Worm (Caenorhabditis elegans) whole organism, young adult: ENCODE results near the gene pros-1.

Source experiments
- B0035.1 ChIP-seq: sonication (generic microtip); optimal IDR thresholded peaks from 2 replicates; lab custom pipeline; 2016; ENCODE audit warnings: missing genetic modification characterization, mild to moderate bottlenecking, missing compliant biosample characterization, missing genotype, missing genetic modification reagents
- B0261.1 ChIP-seq: sonication (generic microtip); optimal IDR thresholded peaks from 2 replicates; lab custom pipeline; 2016; ENCODE audit warnings: mild to moderate bottlenecking, missing genetic modification characterization, moderate library complexity, missing compliant biosample characterization
- T07F8.4 ChIP-seq: sonication (generic microtip); optimal IDR thresholded peaks from 2 replicates; lab custom pipeline; 2016; ENCODE audit warnings: mild to moderate bottlenecking, missing genetic modification characterization, moderate library complexity, missing compliant biosample characterization
- Y79H2A.3 ChIP-seq: fragments of 200-800 bp; sonication (Bioruptor generic); conservative IDR thresholded peaks from 2 replicates; pipeline ENCODE4 v1.3.6; 2022; ENCODE audit warnings: missing genetic modification reagents, missing genetic modification characterization, missing compliant biosample characterization
- ama-1 ChIP-seq, 3 experiments: fragments of 150-350 bp in 1 of 3; sonication (generic microtip) in 2 of 3; optimal IDR thresholded peaks; 2 replicates each; lab custom pipeline; 2014 to 2018; ENCODE audit warnings: missing biosample characterization in 2 of 3, missing genetic modification characterization in 2 of 3, missing genetic modification reagents in 2 of 3
- aptf-2 ChIP-seq: fragments of 200-800 bp; sonication (Bioruptor generic); conservative IDR thresholded peaks from 2 replicates; pipeline ENCODE4 v1.3.6; 2022; ENCODE audit warnings: missing genetic modification reagents, missing genetic modification characterization, missing compliant biosample characterization
- aptf-3 ChIP-seq: fragments of 200-800 bp; sonication (Bioruptor generic); IDR thresholded peaks from 2 replicates; pipeline ENCODE4 v1.3.6; 2022; ENCODE audit warnings: missing genetic modification characterization, missing compliant biosample characterization
- atf-7 ChIP-seq: sonication (generic microtip); optimal IDR thresholded peaks from 2 replicates; lab custom pipeline; 2017; ENCODE audit warnings: mild to moderate bottlenecking, missing genetic modification characterization, missing compliant biosample characterization
- athp-1 ChIP-seq: sonication (generic microtip); optimal IDR thresholded peaks from 2 replicates; lab custom pipeline; 2017; ENCODE audit warnings: mild to moderate bottlenecking, missing genetic modification characterization, missing compliant biosample characterization
- attf-3 ChIP-seq: fragments of 200-800 bp; sonication (Bioruptor generic); conservative IDR thresholded peaks from 2 replicates; pipeline ENCODE4 v1.3.6; 2022; ENCODE audit warnings: missing genetic modification reagents, missing genetic modification characterization, missing compliant biosample characterization
- ceh-79 ChIP-seq: sonication (generic microtip); optimal IDR thresholded peaks from 2 replicates; lab custom pipeline; 2017; ENCODE audit warnings: mild to moderate bottlenecking, missing genetic modification characterization, missing compliant biosample characterization
- efl-1 ChIP-seq: fragments of 150-350 bp; optimal IDR thresholded peaks from 2 replicates; lab custom pipeline; 2014; ENCODE audit warnings: missing biosample characterization, missing genetic modification reagents, missing genetic modification characterization
- egrh-3 ChIP-seq: fragments of 200-800 bp; sonication (Bioruptor generic); IDR thresholded peaks from 2 replicates; pipeline ENCODE4 v1.3.6; 2022; ENCODE audit warnings: missing genetic modification reagents, missing genetic modification characterization, missing compliant biosample characterization
- ekl-4 ChIP-seq: fragments of 200-800 bp; sonication (Bioruptor generic); IDR thresholded peaks from 2 replicates; pipeline ENCODE4 v1.3.6; 2022; ENCODE audit warnings: missing genetic modification reagents, missing genetic modification characterization, missing compliant biosample characterization
- hmg-1.2 ChIP-seq: fragments of 200-800 bp; sonication (Bioruptor generic); IDR thresholded peaks from 2 replicates; pipeline ENCODE4 v1.3.6; 2022; ENCODE audit warnings: missing genetic modification reagents, missing genetic modification characterization, missing compliant biosample characterization
- hrde-1 ChIP-seq: sonication (generic microtip); optimal IDR thresholded peaks from 2 replicates; lab custom pipeline; 2016; ENCODE audit warnings: missing genetic modification characterization, mild to moderate bottlenecking, missing compliant biosample characterization, moderate library complexity, missing genotype, missing genetic modification reagents, borderline replicate concordance
- lin-26 ChIP-seq: fragments of 200-800 bp; sonication (Bioruptor generic); IDR thresholded peaks from 2 replicates; pipeline ENCODE4 v1.3.6; 2022; ENCODE audit warnings: missing genetic modification reagents, missing genetic modification characterization, missing compliant biosample characterization
- lin-40 ChIP-seq: sonication (generic microtip); optimal IDR thresholded peaks from 2 replicates; lab custom pipeline; 2016; ENCODE audit warnings: missing genetic modification characterization, mild to moderate bottlenecking, missing compliant biosample characterization, missing genotype, missing genetic modification reagents
- lsl-1 ChIP-seq: fragments of 200-800 bp; sonication (Bioruptor generic); optimal IDR thresholded peaks from 2 replicates; lab custom pipeline; 2018; ENCODE audit warnings: mild to moderate bottlenecking, missing genetic modification characterization, moderate library complexity, missing compliant biosample characterization
- madf-10 ChIP-seq: sonication (generic microtip); optimal IDR thresholded peaks from 2 replicates; lab custom pipeline; 2016; ENCODE audit warnings: mild to moderate bottlenecking, missing genetic modification characterization, missing compliant biosample characterization
- nhr-120 ChIP-seq: fragments of 200-800 bp; sonication (Bioruptor generic); IDR thresholded peaks from 2 replicates; pipeline ENCODE4 v1.3.6; 2022; ENCODE audit warnings: missing genetic modification characterization, missing compliant biosample characterization
- nhr-27 ChIP-seq: fragments of 200-800 bp; sonication (Bioruptor generic); optimal IDR thresholded peaks from 2 replicates; lab custom pipeline; 2018; ENCODE audit warnings: mild to moderate bottlenecking, missing genetic modification characterization, moderate library complexity, missing compliant biosample characterization
- pbrm-1 ChIP-seq: fragments of 200-800 bp; sonication (Bioruptor generic); IDR thresholded peaks from 2 replicates; pipeline ENCODE4 v1.3.6; 2022; ENCODE audit warnings: missing genetic modification reagents, missing genetic modification characterization, missing compliant biosample characterization
- rec-8 ChIP-seq, 2 experiments: sonication (generic microtip); optimal IDR thresholded peaks; 2 replicates each; lab custom pipeline; 2016; ENCODE audit warnings: mild to moderate bottlenecking in 2 of 2, missing genetic modification characterization in 2 of 2, missing genetic modification reagents in 2 of 2, missing genotype in 2 of 2, missing biosample characterization in 1 of 2, missing compliant biosample characterization in 1 of 2, moderate library complexity in 1 of 2
- rpc-1 ChIP-seq, 2 experiments: fragments of 150-350 bp in 1 of 2; sonication (generic microtip) in 1 of 2; optimal IDR thresholded peaks; 2 replicates each; lab custom pipeline; 2014 to 2018; ENCODE audit warnings: missing biosample characterization in 1 of 2, missing genetic modification characterization in 1 of 2, missing genetic modification reagents in 1 of 2, missing genotype in 1 of 2
- snpc-3.4 ChIP-seq: sonication (generic microtip); optimal IDR thresholded peaks from 2 replicates; lab custom pipeline; 2017; ENCODE audit warnings: missing genetic modification characterization, mild to moderate bottlenecking, missing compliant biosample characterization, antibody characterized with exemption, moderate library complexity, missing genotype, missing genetic modification reagents
- sptf-2 ChIP-seq: fragments of 200-800 bp; sonication (Bioruptor generic); optimal IDR thresholded peaks from 2 replicates; lab custom pipeline; 2018; ENCODE audit warnings: mild to moderate bottlenecking, missing genetic modification characterization, missing compliant biosample characterization
- tbp1 ChIP-seq: fragments of 200-800 bp; sonication (Bioruptor generic); optimal IDR thresholded peaks from 2 replicates; lab custom pipeline; 2018; ENCODE audit warnings: mild to moderate bottlenecking, missing genetic modification characterization, missing compliant biosample characterization
- tlf-1 ChIP-seq: fragments of 200-800 bp; sonication (Bioruptor generic); optimal IDR thresholded peaks from 2 replicates; lab custom pipeline; 2018; ENCODE audit warnings: mild to moderate bottlenecking, missing genetic modification characterization, missing compliant biosample characterization
- zfh-2 ChIP-seq: fragments of 200-800 bp; sonication (Bioruptor generic); conservative IDR thresholded peaks from 2 replicates; pipeline ENCODE4 v1.3.6; 2022; ENCODE audit warnings: missing genetic modification reagents, missing genetic modification characterization, missing compliant biosample characterization
- zim-3 ChIP-seq: sonication (generic microtip); optimal IDR thresholded peaks from 2 replicates; lab custom pipeline; 2017; ENCODE audit warnings: mild to moderate bottlenecking, missing genetic modification characterization, moderate library complexity, missing compliant biosample characterization

The pros-1 gene

DNA sequence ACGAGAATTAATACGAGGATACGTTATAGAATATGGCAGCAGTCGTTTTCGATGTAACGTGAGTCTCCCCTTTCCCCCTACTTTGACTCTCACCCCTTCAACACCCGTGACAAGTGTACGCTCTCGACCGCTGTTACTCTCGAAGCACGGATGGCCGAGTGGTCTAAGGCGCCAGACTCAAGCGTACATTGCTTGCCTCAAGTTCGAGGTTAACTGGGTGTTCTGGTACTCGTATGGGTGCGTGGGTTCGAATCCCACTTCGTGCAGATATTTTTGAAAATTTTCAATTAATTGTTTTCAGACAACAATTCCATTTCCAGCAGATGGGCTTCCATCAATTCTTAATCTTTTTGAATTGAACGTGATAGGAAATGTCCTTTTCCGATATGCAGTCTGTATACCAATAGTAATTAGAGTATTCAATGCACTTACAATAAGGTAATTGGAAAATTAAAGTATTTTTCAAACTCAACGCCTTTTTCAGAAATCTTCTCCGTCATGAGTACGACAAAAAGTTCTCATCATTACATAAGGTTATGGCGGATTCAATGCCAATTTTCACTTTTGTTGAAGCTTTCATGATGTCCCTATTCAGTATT is 42.5 kb downstream of the pros-1 start (continued):
- TF ChIP-seq lin-26 (GFP tag; lab: Robert Waterston, UW), result peak; percentile 95
- TF ChIP-seq athp-1 (tag; lab: Kevin White, UChicago), result peak; percentile 24
- TF ChIP-seq rec-8 (tag; optimal IDR thresholded peaks at IDR 0.05; lab: Kevin White, UChicago), result peak; percentile 80 to 94
- peak; percentile 39 for TF ChIP-seq sptf-2 (GFP tag; lab: Kevin White, UChicago)
- TF ChIP-seq aptf-2, result no peak
- TF ChIP-seq tbp1 (GFP tag; lab: Kevin White, UChicago), result peak; percentile 99
- TF ChIP-seq B0261.1 (tag; lab: Kevin White, UChicago), result peak; percentile 93
- peak; percentile 63 for TF ChIP-seq madf-10 (tag; lab: Kevin White, UChicago)

DNA sequence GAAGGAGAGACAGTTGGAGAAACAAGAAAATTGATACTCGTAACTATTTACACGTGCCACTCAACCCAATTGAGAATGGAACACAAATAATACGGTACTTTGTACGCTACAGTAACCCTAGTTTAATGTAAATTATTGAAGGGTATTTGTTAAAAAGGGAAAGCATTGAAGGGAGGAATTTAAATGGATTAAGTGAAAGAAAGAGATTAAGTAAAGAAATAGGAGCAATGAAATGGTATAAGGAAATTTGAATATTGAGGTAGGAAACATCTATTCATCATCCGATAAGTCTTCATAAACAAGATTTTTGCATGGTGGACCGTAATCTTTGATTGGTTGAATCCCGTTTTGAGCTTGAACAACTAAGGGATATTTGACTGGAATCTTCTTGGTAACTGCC is 44.3 kb downstream of the pros-1 start:
- TF ChIP-seq rpc-1 (optimal IDR thresholded peaks at IDR 0.05; lab: Kevin White, UChicago), result no peak
- TF ChIP-seq rpc-1 (tag; optimal IDR thresholded peaks at IDR 0.05; lab: Kevin White, UChicago), result no peak
- no peak for TF ChIP-seq hmg-1.2 (GFP tag; lab: Robert Waterston, UW)
- TF ChIP-seq nhr-27 (tag; lab: Kevin White, UChicago), result no peak
- no peak for TF ChIP-seq T07F8.4 (tag; lab: Kevin White, UChicago)
- no peak for TF ChIP-seq aptf-3
- TF ChIP-seq atf-7 (tag; lab: Kevin White, UChicago), result no peak
- no peak for TF ChIP-seq efl-1 (GFP tag; lab: Kevin White, UChicago)
- no peak for TF ChIP-seq ama-1 (optimal IDR thresholded peaks at IDR 0.05; lab: Kevin White, UChicago)
- no peak for TF ChIP-seq ama-1 (GFP tag; optimal IDR thresholded peaks at IDR 0.05; lab: Kevin White, UChicago)
- TF ChIP-seq ceh-79 (tag; lab: Kevin White, UChicago), result no peak
- TF ChIP-seq B0261.1 (tag; lab: Kevin White, UChicago), result no peak
- no peak for TF ChIP-seq B0035.1 (tag; lab: Kevin White, UChicago)
- TF ChIP-seq zim-3 (tag; lab: Kevin White, UChicago), result no peak
- TF ChIP-seq tlf-1 (GFP tag; lab: Kevin White, UChicago), result no peak
- TF ChIP-seq pbrm-1 (GFP tag; lab: Robert Waterston, UW), result no peak
- TF ChIP-seq lsl-1 (GFP tag; lab: Kevin White, UChicago), result no peak
- no peak for TF ChIP-seq ekl-4
- no peak for TF ChIP-seq nhr-120 (GFP tag; lab: Robert Waterston, UW)
- TF ChIP-seq lin-40, result no peak
- no peak for TF ChIP-seq attf-3
- no peak for TF ChIP-seq Y79H2A.3 (GFP tag; lab: Robert Waterston, UW)
- TF ChIP-seq, all 124 proteins: peak for 0

DNA sequence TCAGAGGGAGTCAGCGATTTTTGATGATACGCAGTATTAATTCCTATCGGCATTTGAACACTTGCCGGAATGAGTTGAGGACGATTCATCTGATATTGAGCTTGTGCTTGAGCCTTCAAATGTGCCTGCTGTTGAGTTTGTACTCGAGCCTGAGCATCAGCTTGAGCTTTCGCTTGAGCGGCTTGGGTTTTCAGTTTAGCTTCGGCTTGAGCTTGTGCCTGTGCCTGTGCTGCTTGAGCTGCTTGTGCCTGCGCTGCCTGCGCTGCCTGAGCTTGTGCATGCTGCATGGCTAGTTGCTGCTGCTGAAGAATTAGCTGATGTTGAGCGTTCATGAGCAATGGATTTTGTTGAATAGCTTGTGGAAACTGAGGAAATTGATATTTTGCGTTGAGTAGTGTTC is 48.8 kb downstream of the pros-1 start:
- no peak for TF ChIP-seq tlf-1 (GFP tag; lab: Kevin White, UChicago)
- TF ChIP-seq hrde-1 (tag; lab: Kevin White, UChicago), result no peak
- peak; percentile 59 for TF ChIP-seq zfh-2 (GFP tag; lab: Robert Waterston, UW)

DNA sequence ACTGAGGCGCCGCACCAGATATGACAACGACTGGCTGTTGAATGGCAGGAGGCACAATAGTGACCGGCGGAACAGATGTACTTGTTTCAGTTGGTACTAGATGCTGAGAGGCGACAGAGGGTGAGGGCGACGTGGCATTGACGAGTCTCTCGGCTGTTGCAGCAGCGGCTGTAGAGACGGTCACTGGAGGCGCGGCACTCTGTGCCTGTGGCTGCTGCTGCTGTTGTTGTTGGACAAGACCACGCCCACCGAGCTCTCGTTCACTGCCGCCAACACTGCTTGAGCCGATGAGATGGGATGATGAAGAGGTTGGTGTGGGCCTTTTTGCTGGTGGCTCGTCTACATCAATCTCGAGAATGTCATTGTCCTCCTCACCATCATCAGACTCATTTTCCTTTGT is 50.1 kb downstream of the pros-1 start:
- TF ChIP-seq zfh-2 (GFP tag; lab: Robert Waterston, UW), result peak; percentile 85
- TF ChIP-seq egrh-3 (GFP tag; lab: Robert Waterston, UW), result peak; percentile 54
- no peak for TF ChIP-seq snpc-3.4 (tag; lab: Kevin White, UChicago)
